Fruit fly (Drosophila melanogaster) whole organism, wandering third instar larva: ENCODE data around the gene MED11.

Experiments used
- tai ChIP-seq: sonication (Bioruptor generic); optimal IDR thresholded peaks from 2 replicates; lab custom pipeline; 2016; ENCODE audit warnings: missing biosample characterization, missing genetic modification characterization
- woc ChIP-seq: sonication (Bioruptor generic); optimal IDR thresholded peaks from 2 replicates; lab custom pipeline; 2016; ENCODE audit warnings: missing biosample characterization, mild to moderate bottlenecking, missing genetic modification characterization

DNA sequence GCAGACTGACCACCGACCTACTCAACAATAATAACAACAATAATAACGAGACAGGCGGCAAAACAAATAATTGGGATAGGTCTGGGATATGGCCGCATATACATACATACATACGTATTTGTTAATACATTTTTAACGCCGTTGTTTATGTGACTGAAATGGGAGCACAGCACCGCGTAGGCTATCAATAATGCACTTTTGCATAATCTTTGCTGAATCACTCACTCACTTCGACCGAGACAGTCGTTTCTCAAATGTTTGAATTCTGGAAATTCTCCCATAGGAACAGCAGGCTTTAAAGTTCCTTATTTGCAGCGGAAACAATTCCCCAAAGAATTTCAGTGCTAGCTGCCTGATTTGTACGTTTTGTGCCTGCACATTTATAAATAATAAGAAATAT is 16.1 kb downstream of the MED11 start:
- TF ChIP-seq woc (GFP tag; lab: Kevin White, UChicago) = no peak
- no peak for TF ChIP-seq tai
